Worm (Caenorhabditis elegans): ENCODE measurements around the gene C46E10.3.
"Not testable (repeated sequence)": the region's sequence is repeated elsewhere in the genome, so short reads cannot be mapped to it uniquely, and the experiment has no call there.

C46E10.3 gene

DNA sequence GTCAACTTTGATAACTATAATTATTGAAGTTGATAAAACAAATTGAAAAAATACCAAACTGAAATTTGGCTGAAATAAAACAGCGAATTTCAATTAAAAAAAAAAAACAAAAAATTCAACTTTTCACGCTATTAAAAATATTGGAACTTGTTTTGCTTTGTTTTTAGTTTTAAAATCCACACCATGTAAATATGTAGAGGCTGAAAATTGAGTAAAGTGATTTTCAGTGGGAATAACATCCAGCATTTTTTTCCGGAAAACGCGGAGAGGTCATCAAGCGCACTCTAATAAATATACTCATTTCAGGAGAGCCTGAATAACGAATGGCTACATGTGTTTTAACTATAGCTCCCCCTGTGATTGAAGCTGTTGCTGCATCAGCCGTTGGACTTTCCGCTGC, 32.5 kb downstream of the C46E10.3 start, which contains the start of gene rcd-1:
TSS of gene rcd-1 (plus strand) at position 301 of the 400 bp plus-strand sequence.
- TF ChIP-seq bed-1 (GFP tag; IDR thresholded peaks at IDR 0.05) (0 out of 2 replicates have a peak, but pooled peaks have one; percentile 20), bed-2 (GFP tag; IDR thresholded peaks at IDR 0.05) (no peak), gei-17 (GFP tag; optimal IDR thresholded peaks at IDR 0.05) (no peak), lin-54 (GFP tag; optimal IDR thresholded peaks at IDR 0.05) (no peak)

ce11 chrII:3757499-3757898, 36.4 kb downstream of the C46E10.3 start, which contains the start of gene srx-111:
Gene srx-111 (plus strand): TSS chrII:3757799.
- no peak for TF ChIP-seq ztf-28 (GFP tag; IDR thresholded peaks at IDR 0.05)
- no peak for TF ChIP-seq zim-3 (tag; optimal IDR thresholded peaks at IDR 0.05)
- TF ChIP-seq F52B5.7 (tag; optimal IDR thresholded peaks at IDR 0.05): no peak
- TF ChIP-seq rcor-1 (GFP tag; IDR thresholded peaks at IDR 0.05): no peak

DNA sequence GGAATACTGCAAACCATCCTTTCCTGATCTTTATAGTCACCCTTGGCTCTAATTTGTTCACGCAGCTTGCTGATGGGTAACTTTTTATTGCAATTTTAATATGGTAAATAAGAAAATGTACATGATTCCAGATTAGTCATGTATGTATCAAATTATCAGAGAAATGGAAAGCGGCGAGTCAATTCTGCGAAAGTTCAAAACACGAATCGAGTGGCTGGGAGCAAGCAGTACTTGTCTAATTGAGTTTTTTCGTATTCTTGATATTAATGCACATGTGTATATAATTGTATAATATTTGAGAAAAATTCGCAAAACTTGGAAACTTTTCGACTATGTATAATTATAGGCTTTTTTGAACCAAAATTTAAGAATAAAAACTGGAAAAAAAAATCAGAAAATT, 37.9 kb downstream of the C46E10.3 start, which contains the start of gene T24E12.12:
TSS of gene T24E12.12 (plus strand) at position 281 of the 400 bp plus-strand sequence.
- TF ChIP-seq lir-1 (GFP tag; conservative IDR thresholded peaks at IDR 0.05) (no peak), zfh-2 (GFP tag; conservative IDR thresholded peaks at IDR 0.05) (no peak), lin-35 (GFP tag; optimal IDR thresholded peaks at IDR 0.05) (no peak), ztf-18 (tag; optimal IDR thresholded peaks at IDR 0.05) (no peak), cebp-2 (GFP tag; IDR thresholded peaks at IDR 0.05) (no peak), akir-1 (GFP tag; optimal IDR thresholded peaks at IDR 0.05) (no peak), Y95B8A.8 (GFP tag; IDR thresholded peaks at IDR 0.05) (no peak), gei-17 (GFP tag; optimal IDR thresholded peaks at IDR 0.05) (no peak), madf-10 (tag; optimal IDR thresholded peaks at IDR 0.05) (no peak), snpc-3.4 (tag; optimal IDR thresholded peaks at IDR 0.05) (no peak)

- TF ChIP-seq ZK185.1 (tag; optimal IDR thresholded peaks at IDR 0.05; ENCODE audit: poor library complexity, severe bottlenecking); B0019.2 (GFP tag; conservative IDR thresholded peaks at IDR 0.05); F52B5.7 (tag; optimal IDR thresholded peaks at IDR 0.05): not testable (repeated sequence)
Measured at ce11 chrII:3761599-3761998, 40.5 kb downstream of the C46E10.3 start, which contains the start of gene T24E12.6. Gene T24E12.6 (minus strand): TSS chrII:3761699.

DNA sequence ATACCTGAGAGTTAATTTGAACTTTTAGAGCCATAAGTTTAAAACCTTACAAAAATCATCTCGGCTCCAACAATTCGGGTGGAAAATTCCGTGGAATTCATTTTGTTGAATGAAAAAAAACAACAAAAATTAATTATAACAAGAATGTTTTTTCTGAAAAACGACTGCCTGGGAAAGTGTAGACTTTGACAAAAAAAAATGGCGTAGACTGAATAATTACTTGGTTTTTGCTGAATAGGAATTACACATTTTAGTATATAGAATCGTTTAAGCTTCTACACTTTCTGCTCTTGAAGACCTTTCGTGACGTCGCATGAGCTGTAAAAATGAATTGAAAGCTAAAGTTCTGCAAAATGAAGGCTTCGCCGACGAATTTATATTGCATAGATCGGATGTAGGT, 43.4 kb downstream of the C46E10.3 start, which contains the start of gene srx-112:
TSS of gene srx-112 (minus strand) at position 101 of the 400 bp plus-strand sequence.
- TF ChIP-seq attf-6 (GFP tag; IDR thresholded peaks at IDR 0.05) (no peak), hlh-26 (GFP tag; conservative IDR thresholded peaks at IDR 0.05) (no peak), attf-3 (GFP tag; conservative IDR thresholded peaks at IDR 0.05) (no peak), Y53G8AR.9 (GFP tag; conservative IDR thresholded peaks at IDR 0.05) (no peak), ama-1 (optimal IDR thresholded peaks at IDR 0.05) (no peak), ama-1 (GFP tag; optimal IDR thresholded peaks at IDR 0.05) (no peak), snpc-3.4 (tag; optimal IDR thresholded peaks at IDR 0.05) (no peak), ztf-22 (GFP tag; optimal IDR thresholded peaks at IDR 0.05) (no peak), ccch-3 (GFP tag; optimal IDR thresholded peaks at IDR 0.05) (no peak)

DNA sequence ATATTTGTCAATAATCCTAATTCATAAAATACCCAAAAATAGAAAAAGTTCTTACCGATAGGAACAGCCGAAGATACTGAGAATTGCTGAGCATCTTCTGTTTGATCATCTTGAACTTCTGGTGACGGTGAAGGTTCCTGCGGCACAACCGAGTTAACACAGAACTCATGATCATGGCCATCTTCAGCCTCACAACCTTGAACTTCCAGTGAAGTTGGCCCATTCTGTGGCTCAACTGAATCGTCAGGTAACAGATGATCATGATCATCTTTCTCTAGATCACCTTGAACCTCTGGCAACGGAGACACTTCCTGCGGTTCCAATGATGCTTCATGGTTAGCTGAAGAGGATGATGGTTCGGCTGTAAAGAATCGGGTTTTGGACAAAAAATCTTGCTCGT, 50.5 kb downstream of the C46E10.3 start:
- TF ChIP-seq bed-2 (GFP tag; IDR thresholded peaks at IDR 0.05) (no peak), nhr-120 (GFP tag; IDR thresholded peaks at IDR 0.05) (no peak), unc-130 (GFP tag; optimal IDR thresholded peaks at IDR 0.05) (no peak), nfya-2 (GFP tag; IDR thresholded peaks at IDR 0.05) (no peak), pha-4 (tag; optimal IDR thresholded peaks at IDR 0.05) (no peak), cebp-2 (GFP tag; IDR thresholded peaks at IDR 0.05) (no peak), fkh-3 (tag; optimal IDR thresholded peaks at IDR 0.05) (no peak), hlh-12 (tag; optimal IDR thresholded peaks at IDR 0.05) (no peak), ceh-79 (tag; optimal IDR thresholded peaks at IDR 0.05) (no peak)

Data from whole organism, young adult.